Fruit fly (Drosophila melanogaster) S2 (cell line): Measurements from ENCODE around the gene CG6790.

ENCODE experiments used
- CG8478 ChIP-seq: fragments of >200 bp; optimal IDR thresholded peaks from 2 replicates; lab custom pipeline; 2018
- CTCF ChIP-seq, 2 experiments: fragments of >200 bp; optimal IDR thresholded peaks; 2 replicates each; lab custom pipeline; 2018

- TF ChIP-seq CG8478 (lab: Kevin White, UChicago) (no peak), CTCF (optimal IDR thresholded peaks at IDR 0.05; lab: Kevin White, UChicago) (no peak)
Observed at dm6 chr3R:11623025-11623424, 44.5 kb upstream of the CG6790 start, which contains the start of gene CG14711.
